Worm (Caenorhabditis elegans) whole organism, late embryonic: Measurements from ENCODE around the gene bmy-1.

Experiments
- F13H6.1 ChIP-seq: sonication (generic microtip); optimal IDR thresholded peaks from 2 replicates; lab custom pipeline; 2016; ENCODE audit warnings: missing genetic modification characterization, missing compliant biosample characterization
- ceh-18 ChIP-seq: sonication (generic microtip); optimal IDR thresholded peaks from 2 replicates; lab custom pipeline; 2016; ENCODE audit warnings: missing genetic modification characterization, missing compliant biosample characterization
- elt-2 ChIP-seq: sonication (generic microtip); optimal IDR thresholded peaks from 2 replicates; lab custom pipeline; 2016; ENCODE audit warnings: missing genetic modification reagents, missing genetic modification characterization, missing compliant biosample characterization
- hlh-15 ChIP-seq: sonication (generic microtip); optimal IDR thresholded peaks from 2 replicates; lab custom pipeline; 2016; ENCODE audit warnings: missing genetic modification characterization, missing compliant biosample characterization
- lin-11 ChIP-seq: fragments of 200-800 bp; sonication (Bioruptor generic); optimal IDR thresholded peaks from 2 replicates; lab custom pipeline; 2018; ENCODE audit warnings: mild to moderate bottlenecking, missing genetic modification characterization, missing compliant biosample characterization
- nfya-1 ChIP-seq: sonication (generic microtip); optimal IDR thresholded peaks from 2 replicates; lab custom pipeline; 2017; ENCODE audit warnings: missing genetic modification characterization, mild to moderate bottlenecking, missing compliant biosample characterization, antibody characterized with exemption, moderate library complexity
- nhr-11 ChIP-seq: fragments of 150-350 bp; optimal IDR thresholded peaks from 2 replicates; lab custom pipeline; 2014; ENCODE audit warnings: missing biosample characterization, missing genetic modification characterization
- npax-4 ChIP-seq: sonication (generic microtip); optimal IDR thresholded peaks from 2 replicates; lab custom pipeline; 2016; ENCODE audit warnings: missing genetic modification characterization, missing compliant biosample characterization
- pax-1 ChIP-seq: fragments of 150-350 bp; optimal IDR thresholded peaks from 2 replicates; lab custom pipeline; 2014; ENCODE audit warnings: missing biosample characterization, missing genetic modification characterization
- pros-1 ChIP-seq: fragments of 150-350 bp; optimal IDR thresholded peaks from 2 replicates; lab custom pipeline; 2014; ENCODE audit warnings: missing biosample characterization, missing genetic modification reagents, missing genetic modification characterization
- unc-42 ChIP-seq: sonication (generic microtip); optimal IDR thresholded peaks from 2 replicates; lab custom pipeline; 2016; ENCODE audit warnings: missing genotype, missing genetic modification characterization, missing compliant biosample characterization
- zip-5 ChIP-seq: sonication (generic microtip); optimal IDR thresholded peaks from 2 replicates; lab custom pipeline; 2016; ENCODE audit warnings: missing genetic modification characterization, missing compliant biosample characterization

DNA sequence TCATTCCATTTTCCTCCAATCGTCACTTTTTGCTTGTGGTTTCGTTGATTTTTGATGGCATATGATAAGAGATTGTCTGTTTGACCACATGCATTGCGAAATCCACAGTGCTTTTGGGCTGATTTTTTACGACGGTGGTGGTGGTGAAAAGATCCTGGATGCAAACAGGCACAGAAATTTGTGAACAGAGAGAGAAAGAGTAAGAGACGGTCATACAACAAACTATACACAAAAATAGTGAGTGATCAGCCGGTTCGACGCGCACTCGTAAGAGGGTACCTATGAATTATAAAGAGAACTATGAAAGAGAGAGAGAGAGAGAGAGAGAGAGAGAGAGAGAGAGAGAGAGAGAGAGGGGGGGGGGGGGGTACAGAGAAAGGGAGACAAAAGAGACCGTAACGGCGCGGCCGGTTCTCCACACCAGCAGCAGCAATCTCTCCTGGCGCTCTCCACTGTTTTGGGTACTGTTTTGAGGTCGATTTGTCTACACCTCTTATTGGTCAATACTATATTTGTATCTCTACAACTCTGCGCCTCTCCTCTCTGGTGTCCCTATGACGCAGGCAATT lies 36.7 kb upstream of the bmy-1 start:
- no peak for TF ChIP-seq lin-11 (tag; lab: Kevin White, UChicago)
- no peak for TF ChIP-seq elt-2
- TF ChIP-seq pax-1 (tag; lab: Kevin White, UChicago), result no peak
- TF ChIP-seq F13H6.1, result no peak
- no peak for TF ChIP-seq nhr-11 (tag; lab: Kevin White, UChicago)
- peak; percentile 28 for TF ChIP-seq nfya-1 (tag; lab: Kevin White, UChicago)
- TF ChIP-seq hlh-15 (tag; lab: Kevin White, UChicago), result no peak
- TF ChIP-seq pros-1 (tag; lab: Kevin White, UChicago), result no peak
- TF ChIP-seq npax-4 (tag; lab: Kevin White, UChicago), result no peak
- no peak for TF ChIP-seq zip-5 (tag; lab: Kevin White, UChicago)
- TF ChIP-seq ceh-18 (tag; lab: Kevin White, UChicago), result no peak
- no peak for TF ChIP-seq unc-42 (tag; lab: Kevin White, UChicago)
